Worm (Caenorhabditis elegans): ENCODE measurements around the gene scl-27.

ce11 chrV:361291-361690 lies 38.5 kb upstream of the scl-27 start:
- TF ChIP-seq T22C8.4 (GFP tag; IDR thresholded peaks at IDR 0.05) = no peak
- no peak for TF ChIP-seq tab-1 (GFP tag; IDR thresholded peaks at IDR 0.05)
- no peak for TF ChIP-seq med-1 (GFP tag; optimal IDR thresholded peaks at IDR 0.05; ENCODE audit: insufficient read depth)
- TF ChIP-seq klf-2 (GFP tag; conservative IDR thresholded peaks at IDR 0.05) = no peak
- TF ChIP-seq flt-1 (GFP tag; IDR thresholded peaks at IDR 0.05) = no peak
- TF ChIP-seq cog-1 (tag; optimal IDR thresholded peaks at IDR 0.05) = no peak
- no peak for TF ChIP-seq ztf-29 (GFP tag; IDR thresholded peaks at IDR 0.05)
- TF ChIP-seq ref-1 (GFP tag; conservative IDR thresholded peaks at IDR 0.05) = no peak
